Fruit fly (Drosophila melanogaster): ENCODE data around the gene Vps16A.

- TF ChIP-seq kah (GFP tag; optimal IDR thresholded peaks at IDR 0.05) (no peak), Usf (GFP tag; optimal IDR thresholded peaks at IDR 0.05) (peak; percentile 72), vnd (GFP tag; IDR thresholded peaks at IDR 0.05; ENCODE audit: partially characterized antibody) (peak; percentile 79), sd (tag; optimal IDR thresholded peaks at IDR 0.05) (no peak)
Measured at dm6 chr3R:9260421-9260973, 6.3 kb upstream of the Vps16A start, which contains the start of gene ATP6AP2.
